Fruit fly (Drosophila melanogaster) whole organism, pupa: ENCODE measurements around the gene Aladin.

Experiments used
- CG10348 ChIP-seq: fragments of 200-800 bp; sonication (Bioruptor generic); IDR thresholded peaks from 2 replicates; pipeline ENCODE4 v1.3.6; 2022; ENCODE audit warnings: missing biosample characterization, missing genetic modification characterization
- CG12605 ChIP-seq: fragments of 200-800 bp; sonication (Bioruptor generic); IDR thresholded peaks from 2 replicates; pipeline ENCODE4 v1.3.6; 2022; ENCODE audit warnings: missing biosample characterization, missing genetic modification characterization
- CG13204 ChIP-seq: fragments of 200-800 bp; sonication (Bioruptor generic); optimal IDR thresholded peaks from 2 replicates; lab custom pipeline; 2018; ENCODE audit warnings: missing biosample characterization, mild to moderate bottlenecking, missing genetic modification characterization, moderate library complexity
- CG14655 ChIP-seq: fragments of 200-800 bp; sonication (Bioruptor generic); optimal IDR thresholded peaks from 3 replicates; lab custom pipeline; 2017; ENCODE audit warnings: mild to moderate bottlenecking, missing biosample characterization, missing genetic modification reagents, missing genetic modification characterization
- CG15710 ChIP-seq: fragments of 200-800 bp; sonication (Bioruptor generic); optimal IDR thresholded peaks from 2 replicates; lab custom pipeline; 2018; ENCODE audit warnings: missing biosample characterization, mild to moderate bottlenecking, missing genetic modification characterization, moderate library complexity
- CG17806 ChIP-seq: fragments of 200-800 bp; sonication (Bioruptor generic); optimal IDR thresholded peaks from 2 replicates; lab custom pipeline; 2018; ENCODE audit warnings: missing biosample characterization, mild to moderate bottlenecking, missing genetic modification characterization, moderate library complexity
- CG32121 ChIP-seq: fragments of 200-800 bp; sonication (Bioruptor generic); IDR thresholded peaks from 2 replicates; pipeline ENCODE4 v1.3.6; 2022; ENCODE audit warnings: missing biosample characterization, missing genetic modification characterization
- CG34367 ChIP-seq: fragments of 200-800 bp; sonication (Bioruptor generic); optimal IDR thresholded peaks from 2 replicates; lab custom pipeline; 2018; ENCODE audit warnings: missing biosample characterization, mild to moderate bottlenecking, missing genetic modification characterization
- CG4496 ChIP-seq: fragments of 200-800 bp; sonication (Bioruptor generic); IDR thresholded peaks from 3 replicates; pipeline ENCODE4 v1.3.6; 2022; ENCODE audit warnings: missing biosample characterization, missing genetic modification characterization
- CG8159 ChIP-seq: fragments of 200-800 bp; sonication (Bioruptor generic); optimal IDR thresholded peaks from 3 replicates; lab custom pipeline; 2018; ENCODE audit warnings: missing biosample characterization, mild to moderate bottlenecking, missing genetic modification characterization, moderate library complexity
- CG8301 ChIP-seq: fragments of 200-800 bp; sonication (Bioruptor generic); optimal IDR thresholded peaks from 2 replicates; lab custom pipeline; 2018; ENCODE audit warnings: missing biosample characterization, mild to moderate bottlenecking, missing genetic modification characterization
- CG9948 ChIP-seq: fragments of 200-800 bp; sonication (Bioruptor generic); optimal IDR thresholded peaks from 2 replicates; lab custom pipeline; 2018; ENCODE audit warnings: missing biosample characterization, mild to moderate bottlenecking, missing genetic modification characterization, moderate library complexity
- D1 ChIP-seq: fragments of 200-800 bp; sonication (Bioruptor generic); optimal IDR thresholded peaks from 2 replicates; lab custom pipeline; 2018; ENCODE audit warnings: missing biosample characterization, mild to moderate bottlenecking, missing genetic modification characterization, moderate library complexity
- EcR ChIP-seq: fragments of 200-800 bp; sonication (Bioruptor generic); optimal IDR thresholded peaks from 3 replicates; lab custom pipeline; 2019; ENCODE audit warnings: missing biosample characterization, missing genetic modification characterization, mild to moderate bottlenecking, moderate library complexity, missing genetic modification reagents
- Ets98B ChIP-seq: fragments of 200-800 bp; sonication (Bioruptor generic); IDR thresholded peaks from 2 replicates; pipeline ENCODE4 v1.3.6; 2022; ENCODE audit warnings: missing biosample characterization, missing genetic modification characterization
- Pif1A ChIP-seq: fragments of 200-800 bp; sonication (Bioruptor generic); optimal IDR thresholded peaks from 3 replicates; lab custom pipeline; 2016; ENCODE audit warnings: missing biosample characterization, missing genetic modification characterization
- Pif1B ChIP-seq: fragments of 200-800 bp; sonication (Bioruptor generic); optimal IDR thresholded peaks from 3 replicates; lab custom pipeline; 2016; ENCODE audit warnings: missing biosample characterization, missing genetic modification characterization
- Snoo ChIP-seq: fragments of 200-800 bp; sonication (Bioruptor generic); optimal IDR thresholded peaks from 3 replicates; lab custom pipeline; 2017; ENCODE audit warnings: missing biosample characterization, mild to moderate bottlenecking, missing genetic modification characterization, inconsistent platforms
- fd96Ca ChIP-seq: fragments of 200-800 bp; sonication (Bioruptor generic); IDR thresholded peaks from 3 replicates; pipeline ENCODE4 v1.3.6; 2022; ENCODE audit warnings: missing biosample characterization, missing genetic modification characterization
- gl ChIP-seq: fragments of 200-800 bp; sonication (Bioruptor generic); optimal IDR thresholded peaks from 2 replicates; lab custom pipeline; 2018; ENCODE audit warnings: missing biosample characterization, mild to moderate bottlenecking, missing genetic modification characterization
- rn ChIP-seq: fragments of 200-800 bp; sonication (Bioruptor generic); IDR thresholded peaks from 2 replicates; pipeline ENCODE4 v1.3.6; 2022; ENCODE audit warnings: missing biosample characterization, missing genetic modification characterization

Gene Aladin

DNA sequence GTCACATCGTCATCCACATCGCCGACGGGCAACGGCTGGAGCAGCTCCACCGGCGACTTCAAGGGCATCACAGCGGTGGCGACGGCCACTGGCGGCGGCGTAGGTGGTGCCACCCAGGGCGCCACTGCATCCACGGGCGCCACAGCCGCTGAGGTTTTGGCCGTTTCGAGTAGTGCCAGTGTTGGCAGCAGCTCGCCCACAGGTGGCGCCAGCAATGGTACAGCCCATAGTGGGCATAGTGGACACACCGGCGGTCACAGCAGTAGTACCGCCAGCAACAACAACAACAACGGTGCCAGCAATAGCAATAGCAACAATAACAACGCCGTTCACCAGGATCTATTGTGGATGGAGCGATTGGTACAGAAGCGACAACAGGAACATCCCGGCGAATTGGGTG is 13.2 kb downstream of the Aladin start:
- no peak for TF ChIP-seq CG17806
- no peak for TF ChIP-seq EcR (GFP tag; lab: Kevin White, UChicago)
- TF ChIP-seq CG10348 (GFP tag; lab: Robert Waterston, UW) = no peak
- no peak for TF ChIP-seq CG32121 (GFP tag; lab: Robert Waterston, UW)
- TF ChIP-seq CG14655 (GFP tag; lab: Kevin White, UChicago) = no peak
- TF ChIP-seq fd96Ca (GFP tag; lab: Robert Waterston, UW) = no peak
- TF ChIP-seq Pif1B (GFP tag; lab: Kevin White, UChicago) = no peak
- TF ChIP-seq CG12605 (GFP tag; lab: Robert Waterston, UW) = no peak
- no peak for TF ChIP-seq Pif1A (GFP tag; lab: Kevin White, UChicago)
- TF ChIP-seq CG15710 (tag; lab: Kevin White, UChicago) = no peak
- TF ChIP-seq CG8301 (tag; lab: Kevin White, UChicago) = no peak
- TF ChIP-seq CG13204 (GFP tag; lab: Kevin White, UChicago) = no peak
- no peak for TF ChIP-seq rn (GFP tag; lab: Robert Waterston, UW)
- TF ChIP-seq Snoo (tag; lab: Kevin White, UChicago) = no peak
- TF ChIP-seq CG8159 (tag; lab: Kevin White, UChicago) = no peak
- TF ChIP-seq D1 (tag; lab: Kevin White, UChicago) = no peak
- TF ChIP-seq CG9948 = no peak
- TF ChIP-seq CG34367 = no peak
- TF ChIP-seq CG4496 = no peak

dm6 chrX:9291270-9291669 is 18.1 kb downstream of the Aladin start:
- TF ChIP-seq CG8301 (tag; lab: Kevin White, UChicago) = no peak
- no peak for TF ChIP-seq CG4496
- TF ChIP-seq CG12605 (GFP tag; lab: Robert Waterston, UW) = no peak
- TF ChIP-seq EcR (GFP tag; lab: Kevin White, UChicago) = no peak
- no peak for TF ChIP-seq CG15710 (tag; lab: Kevin White, UChicago)
- no peak for TF ChIP-seq CG8159 (tag; lab: Kevin White, UChicago)
- no peak for TF ChIP-seq CG34367
- no peak for TF ChIP-seq Ets98B
- TF ChIP-seq Pif1B (GFP tag; lab: Kevin White, UChicago) = no peak
- TF ChIP-seq rn (GFP tag; lab: Robert Waterston, UW) = no peak
- TF ChIP-seq fd96Ca (GFP tag; lab: Robert Waterston, UW) = no peak
- TF ChIP-seq CG17806 = no peak
- no peak for TF ChIP-seq D1 (tag; lab: Kevin White, UChicago)
- no peak for TF ChIP-seq CG32121 (GFP tag; lab: Robert Waterston, UW)
- TF ChIP-seq CG10348 (GFP tag; lab: Robert Waterston, UW) = no peak
- TF ChIP-seq gl = no peak
- TF ChIP-seq CG13204 (GFP tag; lab: Kevin White, UChicago) = no peak

- TF ChIP-seq CG15710 (tag; lab: Kevin White, UChicago) (peak; percentile 15), CG32121 (GFP tag; lab: Robert Waterston, UW) (no peak), CG12605 (GFP tag; lab: Robert Waterston, UW) (no peak), CG17806 (peak; percentile 6), CG14655 (GFP tag; lab: Kevin White, UChicago) (peak; percentile 4), CG8301 (tag; lab: Kevin White, UChicago) (no peak), D1 (tag; lab: Kevin White, UChicago) (no peak), Pif1B (GFP tag; lab: Kevin White, UChicago) (no peak), CG34367 (no peak), Ets98B (no peak), CG9948 (no peak), rn (GFP tag; lab: Robert Waterston, UW) (no peak), CG13204 (GFP tag; lab: Kevin White, UChicago) (no peak), fd96Ca (GFP tag; lab: Robert Waterston, UW) (no peak), Pif1A (GFP tag; lab: Kevin White, UChicago) (no peak), EcR (GFP tag; lab: Kevin White, UChicago) (no peak), gl (no peak), CG10348 (GFP tag; lab: Robert Waterston, UW) (no peak), CG8159 (tag; lab: Kevin White, UChicago) (peak; percentile 35)
These were observed 22.3 kb downstream of the Aladin start for dm6 chrX:9295518-9295917.

DNA sequence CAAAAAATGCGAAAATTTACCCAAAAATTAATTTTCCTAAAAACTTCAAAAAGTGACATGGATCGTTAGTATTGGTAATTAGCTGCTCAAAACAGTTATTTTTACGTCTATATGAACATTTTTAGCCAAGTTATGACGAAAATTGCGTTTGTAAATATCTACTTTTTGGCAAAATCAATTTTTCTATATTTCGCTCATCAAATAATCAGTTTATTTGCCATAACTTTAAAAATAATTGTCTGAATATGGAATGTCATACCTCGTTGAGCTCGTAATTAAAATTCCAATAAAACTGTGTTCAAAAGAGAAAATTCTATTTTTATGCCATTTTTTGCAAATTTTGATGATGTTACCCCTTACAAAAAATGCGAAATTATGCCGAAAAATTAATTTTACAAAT is 23.3 kb downstream of the Aladin start:
- no peak for TF ChIP-seq fd96Ca (GFP tag; lab: Robert Waterston, UW)
- no peak for TF ChIP-seq CG4496
- no peak for TF ChIP-seq D1 (tag; lab: Kevin White, UChicago)
- TF ChIP-seq Snoo (tag; lab: Kevin White, UChicago) = no peak
- TF ChIP-seq CG12605 (GFP tag; lab: Robert Waterston, UW) = no peak
- TF ChIP-seq Pif1A (GFP tag; lab: Kevin White, UChicago) = no peak
- TF ChIP-seq CG14655 (GFP tag; lab: Kevin White, UChicago) = no peak

DNA sequence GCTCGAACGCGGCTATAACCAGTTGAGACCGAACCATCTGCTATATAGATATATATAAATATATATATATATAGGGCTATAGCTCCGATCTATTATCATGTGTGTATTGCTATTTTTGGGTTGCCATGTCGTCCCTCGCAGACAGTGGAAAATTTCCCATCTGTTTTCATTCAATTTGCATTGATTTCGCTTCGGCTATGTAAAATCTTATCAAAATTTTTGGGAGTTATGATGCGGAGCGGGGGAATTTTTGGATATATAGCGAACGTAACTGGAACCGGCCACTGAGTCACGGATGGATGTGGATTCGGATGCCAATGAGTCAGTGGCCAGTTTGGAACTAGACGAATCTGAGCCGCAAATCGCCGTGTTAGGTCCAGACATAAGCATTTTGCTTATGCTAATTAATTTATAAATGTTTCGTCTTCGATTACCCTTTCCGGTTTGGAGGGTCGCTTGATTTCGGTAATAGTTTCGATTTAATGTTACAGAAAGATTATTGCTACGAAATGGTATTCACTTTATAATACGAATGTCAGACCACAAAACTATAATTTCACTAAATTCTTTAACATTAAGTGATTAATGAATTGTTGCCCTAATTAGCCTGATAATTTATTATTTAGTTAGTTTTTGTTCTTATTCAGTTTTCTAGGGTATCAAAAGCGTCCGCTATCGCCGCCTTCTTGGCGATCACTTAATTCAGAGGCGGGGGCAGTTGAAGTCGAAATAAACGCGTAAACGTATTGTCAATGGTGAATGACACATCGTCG is 24.6 kb downstream of the Aladin start:
- TF ChIP-seq CG17806 = no peak
- TF ChIP-seq Pif1A (GFP tag; lab: Kevin White, UChicago) = no peak
- TF ChIP-seq CG8301 (tag; lab: Kevin White, UChicago) = no peak
- no peak for TF ChIP-seq Pif1B (GFP tag; lab: Kevin White, UChicago)
- TF ChIP-seq CG14655 (GFP tag; lab: Kevin White, UChicago) = no peak
- TF ChIP-seq fd96Ca (GFP tag; lab: Robert Waterston, UW) = no peak
- TF ChIP-seq D1 (tag; lab: Kevin White, UChicago) = no peak
- no peak for TF ChIP-seq CG32121 (GFP tag; lab: Robert Waterston, UW)
- TF ChIP-seq CG15710 (tag; lab: Kevin White, UChicago) = no peak
- TF ChIP-seq CG34367 = no peak
- no peak for TF ChIP-seq Ets98B
